Worm (Caenorhabditis elegans): ENCODE data around the gene csq-1.

- TF ChIP-seq dao-5 (tag; optimal IDR thresholded peaks at IDR 0.05): no peak
- no peak for TF ChIP-seq W03F9.2 (tag; optimal IDR thresholded peaks at IDR 0.05)
These were observed 51.5 kb downstream of the csq-1 start for ce11 chrX:14736220-14736619.

Data from whole organism, L4/young adult.